Worm (Caenorhabditis elegans) whole organism, young adult: ENCODE results near the gene tmem-138.
A peak's percentile ranks its signal among the peaks of the same experiment; 100 is the strongest.

Experiments used
- B0019.2 ChIP-seq: fragments of 200-800 bp; sonication (Bioruptor generic); conservative IDR thresholded peaks from 2 replicates; pipeline ENCODE4 v1.3.6; 2022; ENCODE audit warnings: missing genetic modification reagents, missing genetic modification characterization, missing compliant biosample characterization
- B0035.1 ChIP-seq: sonication (generic microtip); optimal IDR thresholded peaks from 2 replicates; lab custom pipeline; 2016; ENCODE audit warnings: missing genetic modification characterization, mild to moderate bottlenecking, missing compliant biosample characterization, missing genotype, missing genetic modification reagents
- B0261.1 ChIP-seq: sonication (generic microtip); optimal IDR thresholded peaks from 2 replicates; lab custom pipeline; 2016; ENCODE audit warnings: mild to moderate bottlenecking, missing genetic modification characterization, moderate library complexity, missing compliant biosample characterization
- D2030.7 ChIP-seq: fragments of 200-800 bp; sonication (Bioruptor generic); IDR thresholded peaks from 2 replicates; pipeline ENCODE4 v1.3.6; 2022; ENCODE audit warnings: missing genetic modification reagents, missing genetic modification characterization, missing compliant biosample characterization
- F22D6.2 ChIP-seq: sonication (generic microtip); optimal IDR thresholded peaks from 2 replicates; lab custom pipeline; 2016; ENCODE audit warnings: mild to moderate bottlenecking, missing genetic modification characterization, missing compliant biosample characterization
- F23B12.7 ChIP-seq: sonication (generic microtip); optimal IDR thresholded peaks from 2 replicates; lab custom pipeline; 2017; ENCODE audit warnings: missing genetic modification characterization, mild to moderate bottlenecking, missing compliant biosample characterization, antibody characterized with exemption, moderate library complexity; ENCODE audit not compliant: insufficient read depth
- F37B4.10 ChIP-seq: fragments of 200-800 bp; sonication (Bioruptor generic); IDR thresholded peaks from 2 replicates; pipeline ENCODE4 v1.3.6; 2022; ENCODE audit warnings: missing genetic modification characterization, missing compliant biosample characterization
- F57A8.1 ChIP-seq: fragments of 200-800 bp; sonication (Bioruptor generic); optimal IDR thresholded peaks from 2 replicates; lab custom pipeline; 2018; ENCODE audit warnings: mild to moderate bottlenecking, missing genetic modification characterization, moderate library complexity, missing compliant biosample characterization
- K12H6.12 ChIP-seq: fragments of 200-800 bp; sonication (Bioruptor generic); optimal IDR thresholded peaks from 2 replicates; lab custom pipeline; 2018; ENCODE audit warnings: mild to moderate bottlenecking, missing genetic modification characterization, missing compliant biosample characterization
- Y53F4B.3 ChIP-seq: fragments of 200-800 bp; sonication (Bioruptor generic); IDR thresholded peaks from 2 replicates; pipeline ENCODE4 v1.3.6; 2022; ENCODE audit warnings: missing genetic modification reagents, missing genetic modification characterization, missing compliant biosample characterization
- Y56A3A.18 ChIP-seq: fragments of 200-800 bp; sonication (Bioruptor generic); IDR thresholded peaks from 2 replicates; pipeline ENCODE4 v1.3.6; 2022; ENCODE audit warnings: missing genetic modification reagents, missing genetic modification characterization, missing compliant biosample characterization
- Y67H2A.10 ChIP-seq: fragments of 200-800 bp; sonication (Bioruptor generic); conservative IDR thresholded peaks from 2 replicates; pipeline ENCODE4 v1.3.6; 2022; ENCODE audit warnings: missing genetic modification reagents, missing genetic modification characterization, missing compliant biosample characterization
- Y95B8A.8 ChIP-seq: fragments of 200-800 bp; sonication (Bioruptor generic); IDR thresholded peaks from 2 replicates; pipeline ENCODE4 v1.3.6; 2022; ENCODE audit warnings: missing genetic modification reagents, missing genetic modification characterization, missing compliant biosample characterization
- akir-1 ChIP-seq: fragments of 200-800 bp; sonication (Bioruptor generic); optimal IDR thresholded peaks from 2 replicates; lab custom pipeline; 2018; ENCODE audit warnings: mild to moderate bottlenecking, missing genetic modification characterization, moderate library complexity, missing compliant biosample characterization
- aptf-2 ChIP-seq: fragments of 200-800 bp; sonication (Bioruptor generic); conservative IDR thresholded peaks from 2 replicates; pipeline ENCODE4 v1.3.6; 2022; ENCODE audit warnings: missing genetic modification reagents, missing genetic modification characterization, missing compliant biosample characterization
- ccch-3 ChIP-seq: fragments of 200-800 bp; sonication (Bioruptor generic); optimal IDR thresholded peaks from 2 replicates; lab custom pipeline; 2018; ENCODE audit warnings: mild to moderate bottlenecking, missing genetic modification characterization, missing compliant biosample characterization
- cebp-1 ChIP-seq, 2 experiments: fragments of 200-800 bp in 1 of 2; sonication (Bioruptor generic) in 1 of 2; sonication (generic microtip) in 1 of 2; IDR thresholded peaks in 1 of 2; optimal IDR thresholded peaks in 1 of 2; 2 replicates each; pipeline versions ENCODE4 v1.3.6 to Lab custom; 2017 to 2022; ENCODE audit warnings: missing compliant biosample characterization in 2 of 2, missing genetic modification characterization in 2 of 2, mild to moderate bottlenecking in 1 of 2, missing genetic modification reagents in 1 of 2, moderate library complexity in 1 of 2
- chd-7 ChIP-seq: sonication (generic microtip); optimal IDR thresholded peaks from 2 replicates; lab custom pipeline; 2016; ENCODE audit warnings: mild to moderate bottlenecking, missing genetic modification characterization, moderate library complexity, missing compliant biosample characterization
- dox-1 ChIP-seq: fragments of 200-800 bp; sonication (Bioruptor generic); IDR thresholded peaks from 2 replicates; pipeline ENCODE4 v1.3.6; 2022; ENCODE audit warnings: missing genetic modification reagents, missing genetic modification characterization, missing compliant biosample characterization
- dpl-1 ChIP-seq: fragments of 150-350 bp; optimal IDR thresholded peaks from 2 replicates; lab custom pipeline; 2014; ENCODE audit warnings: missing biosample characterization, missing genetic modification reagents, missing genetic modification characterization
- egl-18 ChIP-seq: fragments of 200-800 bp; sonication (Bioruptor generic); IDR thresholded peaks from 2 replicates; pipeline ENCODE4 v1.3.6; 2022; ENCODE audit warnings: missing genetic modification reagents, missing genetic modification characterization, missing compliant biosample characterization
- ets-4 ChIP-seq: fragments of 200-800 bp; sonication (Bioruptor generic); optimal IDR thresholded peaks from 2 replicates; lab custom pipeline; 2018; ENCODE audit warnings: mild to moderate bottlenecking, missing genetic modification characterization, missing compliant biosample characterization
- gei-17 ChIP-seq: fragments of 200-800 bp; sonication (Bioruptor generic); optimal IDR thresholded peaks from 2 replicates; lab custom pipeline; 2018; ENCODE audit warnings: mild to moderate bottlenecking, missing genetic modification characterization, missing compliant biosample characterization
- him-1 ChIP-seq: sonication (generic microtip); optimal IDR thresholded peaks from 2 replicates; lab custom pipeline; 2016; ENCODE audit warnings: missing genotype, missing genetic modification reagents, missing genetic modification characterization, missing compliant biosample characterization
- hlh-26 ChIP-seq: fragments of 200-800 bp; sonication (Bioruptor generic); conservative IDR thresholded peaks from 2 replicates; pipeline ENCODE4 v1.3.6; 2022; ENCODE audit warnings: missing genetic modification reagents, missing genetic modification characterization, missing compliant biosample characterization
- hmg-20 ChIP-seq: fragments of 200-800 bp; sonication (Bioruptor generic); IDR thresholded peaks from 2 replicates; pipeline ENCODE4 v1.3.6; 2022; ENCODE audit warnings: missing genetic modification reagents, missing genetic modification characterization, missing compliant biosample characterization
- let-526 ChIP-seq: fragments of 200-800 bp; sonication (Bioruptor generic); IDR thresholded peaks from 2 replicates; pipeline ENCODE4 v1.3.6; 2022; ENCODE audit warnings: missing genetic modification reagents, missing genetic modification characterization, missing compliant biosample characterization
- lsy-27 ChIP-seq: sonication (generic microtip); optimal IDR thresholded peaks from 2 replicates; lab custom pipeline; 2017; ENCODE audit warnings: missing genetic modification characterization, mild to moderate bottlenecking, missing compliant biosample characterization, antibody characterized with exemption, missing genotype, borderline replicate concordance; ENCODE audit not compliant: insufficient read depth
- madf-10 ChIP-seq: sonication (generic microtip); optimal IDR thresholded peaks from 2 replicates; lab custom pipeline; 2016; ENCODE audit warnings: mild to moderate bottlenecking, missing genetic modification characterization, missing compliant biosample characterization
- madf-6 ChIP-seq: fragments of 200-800 bp; sonication (Bioruptor generic); IDR thresholded peaks from 2 replicates; pipeline ENCODE4 v1.3.6; 2022; ENCODE audit warnings: missing genetic modification reagents, missing genetic modification characterization, missing compliant biosample characterization
- madf-8 ChIP-seq: fragments of 200-800 bp; sonication (Bioruptor generic); conservative IDR thresholded peaks from 2 replicates; pipeline ENCODE4 v1.3.6; 2022; ENCODE audit warnings: missing genetic modification reagents, missing genetic modification characterization, missing compliant biosample characterization
- mcd-1 ChIP-seq: fragments of 200-800 bp; sonication (Bioruptor generic); IDR thresholded peaks from 2 replicates; pipeline ENCODE4 v1.3.6; 2022; ENCODE audit warnings: missing genetic modification reagents, missing genetic modification characterization, missing compliant biosample characterization
- mel-28 ChIP-seq: sonication (generic microtip); optimal IDR thresholded peaks from 2 replicates; lab custom pipeline; 2016; ENCODE audit warnings: borderline replicate concordance, mild to moderate bottlenecking, missing genetic modification characterization, missing compliant biosample characterization
- mxl-1 ChIP-seq: sonication (generic microtip); optimal IDR thresholded peaks from 2 replicates; lab custom pipeline; 2016; ENCODE audit warnings: missing genetic modification characterization, missing compliant biosample characterization
- nfya-2 ChIP-seq: fragments of 200-800 bp; sonication (Bioruptor generic); IDR thresholded peaks from 2 replicates; pipeline ENCODE4 v1.3.6; 2022; ENCODE audit warnings: missing genetic modification reagents, missing genetic modification characterization, missing compliant biosample characterization
- nhr-120 ChIP-seq: fragments of 200-800 bp; sonication (Bioruptor generic); IDR thresholded peaks from 2 replicates; pipeline ENCODE4 v1.3.6; 2022; ENCODE audit warnings: missing genetic modification characterization, missing compliant biosample characterization
- nhr-179 ChIP-seq: sonication (generic microtip); optimal IDR thresholded peaks from 2 replicates; lab custom pipeline; 2016; ENCODE audit warnings: mild to moderate bottlenecking, missing genetic modification characterization, missing compliant biosample characterization
- nhr-80 ChIP-seq: sonication (generic microtip); optimal IDR thresholded peaks from 2 replicates; lab custom pipeline; 2016; ENCODE audit warnings: missing genetic modification characterization, missing compliant biosample characterization
- sea-2 ChIP-seq: fragments of 200-800 bp; sonication (Bioruptor generic); IDR thresholded peaks from 2 replicates; pipeline ENCODE4 v1.3.6; 2022; ENCODE audit warnings: missing genetic modification characterization, missing compliant biosample characterization
- snpc-1.3 ChIP-seq: sonication (generic microtip); optimal IDR thresholded peaks from 2 replicates; lab custom pipeline; 2017; ENCODE audit warnings: missing genetic modification characterization, mild to moderate bottlenecking, missing compliant biosample characterization, antibody characterized with exemption, moderate library complexity, missing genotype, missing genetic modification reagents; ENCODE audit not compliant: insufficient read depth
- snpc-4 ChIP-seq, 5 experiments: fragments of 150-350 bp in 1 of 5; sonication (generic microtip) in 4 of 5; optimal IDR thresholded peaks; 2 replicates each; lab custom pipeline; 2014 to 2018; ENCODE audit warnings: missing genetic modification characterization in 5 of 5, missing biosample characterization in 3 of 5, antibody characterized with exemption in 2 of 5, mild to moderate bottlenecking in 2 of 5, missing compliant biosample characterization in 2 of 5, missing genotype in 2 of 5, moderate library complexity in 2 of 5, missing genetic modification reagents in 1 of 5
- tbp1 ChIP-seq: fragments of 200-800 bp; sonication (Bioruptor generic); optimal IDR thresholded peaks from 2 replicates; lab custom pipeline; 2018; ENCODE audit warnings: mild to moderate bottlenecking, missing genetic modification characterization, missing compliant biosample characterization
- tbx-9 ChIP-seq: sonication (generic microtip); optimal IDR thresholded peaks from 2 replicates; lab custom pipeline; 2016; ENCODE audit warnings: borderline replicate concordance, missing genetic modification characterization, inconsistent platforms, missing compliant biosample characterization
- unc-130 ChIP-seq: sonication (generic microtip); optimal IDR thresholded peaks from 2 replicates; lab custom pipeline; 2016; ENCODE audit warnings: missing genetic modification reagents, missing genetic modification characterization, missing compliant biosample characterization
- xnd-1 ChIP-seq: sonication (generic microtip); optimal IDR thresholded peaks from 2 replicates; lab custom pipeline; 2016; ENCODE audit warnings: missing genotype, missing genetic modification reagents, missing genetic modification characterization, missing compliant biosample characterization
- ztf-22 ChIP-seq: fragments of 200-800 bp; sonication (Bioruptor generic); optimal IDR thresholded peaks from 2 replicates; lab custom pipeline; 2018; ENCODE audit warnings: mild to moderate bottlenecking, missing genetic modification characterization, moderate library complexity, missing compliant biosample characterization
- ztf-25 ChIP-seq: fragments of 200-800 bp; sonication (Bioruptor generic); IDR thresholded peaks from 2 replicates; pipeline ENCODE4 v1.3.6; 2022; ENCODE audit warnings: missing genetic modification reagents, missing genetic modification characterization, missing compliant biosample characterization

tmem-138 gene

DNA sequence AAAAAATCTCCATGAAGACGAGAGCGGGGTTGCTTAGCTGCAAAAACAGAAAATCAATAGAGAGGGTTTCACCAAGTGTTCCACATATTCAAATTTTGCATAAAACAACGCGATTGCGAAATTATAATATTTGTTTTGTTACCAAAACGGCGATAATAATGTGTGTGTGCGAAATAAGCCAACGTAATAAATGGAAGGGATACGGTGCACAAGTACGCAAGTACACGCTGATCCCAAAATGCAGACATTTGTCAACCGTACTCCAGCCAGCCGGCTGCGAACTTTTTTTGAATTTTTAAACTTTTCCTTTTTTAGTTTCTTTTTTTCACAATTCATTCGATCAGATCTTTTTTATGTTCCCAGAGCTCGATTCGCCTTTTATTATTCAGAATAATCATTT is 32.3 kb upstream of the tmem-138 start, which contains the start of gene ire-1 (continued):
- TF ChIP-seq dox-1 (GFP tag; lab: Robert Waterston, UW) = peak; percentile 59
- no peak for TF ChIP-seq xnd-1 (tag; lab: Kevin White, UChicago)
- TF ChIP-seq madf-10 (tag; lab: Kevin White, UChicago) = no peak
- no peak for TF ChIP-seq him-1
- TF ChIP-seq nhr-120 = no peak
- no peak for TF ChIP-seq ets-4 (GFP tag; lab: Kevin White, UChicago)
- peak; percentile 47; the same call in 1 of the 2 replicates for TF ChIP-seq Y95B8A.8 (GFP tag; lab: Robert Waterston, UW)
- TF ChIP-seq unc-130 (GFP tag; lab: Kevin White, UChicago) = no peak
- no peak for TF ChIP-seq ztf-25
- TF ChIP-seq nfya-2 (GFP tag; lab: Robert Waterston, UW) = no peak
- no peak for TF ChIP-seq Y56A3A.18
- TF ChIP-seq nhr-179 = no peak
- no peak for TF ChIP-seq F57A8.1
- no peak for TF ChIP-seq aptf-2 (GFP tag; lab: Robert Waterston, UW)
- peak; percentile 64 for TF ChIP-seq F23B12.7
- TF ChIP-seq mxl-1 (tag; lab: Kevin White, UChicago) = no peak
- TF ChIP-seq madf-6 (GFP tag; lab: Robert Waterston, UW) = peak; percentile 30; the same call in 1 of the 2 replicates
- TF ChIP-seq D2030.7 (GFP tag; lab: Robert Waterston, UW) = peak; percentile 12; the same call in 1 of the 2 replicates
- no peak for TF ChIP-seq Y67H2A.10 (GFP tag; lab: Robert Waterston, UW)
- no peak for TF ChIP-seq tbp1 (GFP tag; lab: Kevin White, UChicago)
- no peak for TF ChIP-seq hlh-26 (GFP tag; lab: Robert Waterston, UW)
- no peak for TF ChIP-seq let-526
- TF ChIP-seq hmg-20 = no peak
- TF ChIP-seq lsy-27 (tag; lab: Kevin White, UChicago) = no peak
- TF ChIP-seq snpc-4 (GFP tag; optimal IDR thresholded peaks at IDR 0.05; lab: Kevin White, UChicago) = no peak
- peak in 1 of 4 experiments; percentile 55 for TF ChIP-seq snpc-4 (tag; optimal IDR thresholded peaks at IDR 0.05; lab: Kevin White, UChicago)
- TF ChIP-seq ztf-22 (GFP tag; lab: Kevin White, UChicago) = no peak
- peak; percentile 33 for TF ChIP-seq K12H6.12
- no peak for TF ChIP-seq tbx-9 (tag; lab: Kevin White, UChicago)
- peak; percentile 61 for TF ChIP-seq nhr-80 (tag; lab: Kevin White, UChicago)
- no peak for TF ChIP-seq mel-28 (tag; lab: Kevin White, UChicago)
- no peak for TF ChIP-seq madf-8 (GFP tag; lab: Robert Waterston, UW)
- no peak for TF ChIP-seq F22D6.2
- no peak for TF ChIP-seq akir-1
- no peak for TF ChIP-seq snpc-1.3 (tag; lab: Kevin White, UChicago)
- TF ChIP-seq chd-7 = no peak
- TF ChIP-seq egl-18 = no peak
- TF ChIP-seq B0261.1 (tag; lab: Kevin White, UChicago) = no peak
- TF ChIP-seq mcd-1 (GFP tag; lab: Robert Waterston, UW) = no peak
- TF ChIP-seq sea-2 (GFP tag; lab: Robert Waterston, UW) = no peak
- peak; percentile 3 for TF ChIP-seq dpl-1
- TF ChIP-seq Y53F4B.3 (GFP tag; lab: Robert Waterston, UW) = no peak
- no peak for TF ChIP-seq F37B4.10 (GFP tag; lab: Robert Waterston, UW)
- no peak for TF ChIP-seq gei-17 (GFP tag; lab: Kevin White, UChicago)
- peak; percentile 31; the same call in 1 of the 2 replicates for TF ChIP-seq B0019.2 (GFP tag; lab: Robert Waterston, UW)
- peak; percentile 82 for TF ChIP-seq cebp-1 (GFP tag; IDR thresholded peaks at IDR 0.05; lab: Robert Waterston, UW)
- peak; percentile 92 for TF ChIP-seq cebp-1 (tag; optimal IDR thresholded peaks at IDR 0.05; lab: Kevin White, UChicago)
- TF ChIP-seq B0035.1 (tag; lab: Kevin White, UChicago) = no peak
- no peak for TF ChIP-seq ccch-3 (GFP tag; lab: Kevin White, UChicago)
